Fruit fly (Drosophila melanogaster): ENCODE measurements around the gene zormin.

Gene zormin

dm6 chr3L:2164031-2164537 is 12.6 kb upstream of the zormin start (continued):
- TF ChIP-seq CG2129 (GFP tag; IDR thresholded peaks at IDR 0.05; ENCODE audit: partially characterized antibody), result no peak
- TF ChIP-seq CG8290 (GFP tag; optimal IDR thresholded peaks at IDR 0.05), result no peak
- no peak for TF ChIP-seq CG8290 (tag; optimal IDR thresholded peaks at IDR 0.05)
- TF ChIP-seq shn (GFP tag; optimal IDR thresholded peaks at IDR 0.05), result no peak
- no peak for TF ChIP-seq Atf6 (GFP tag; IDR thresholded peaks at IDR 0.05)
- TF ChIP-seq mam (GFP tag; optimal IDR thresholded peaks at IDR 0.05), result peak; percentile 23
- TF ChIP-seq Camta (GFP tag; optimal IDR thresholded peaks at IDR 0.05), result peak; percentile 64
- no peak for TF ChIP-seq gsb-n (tag; optimal IDR thresholded peaks at IDR 0.05)
- no peak; the same call in 1 of the 3 replicates for TF ChIP-seq croc (GFP tag; conservative IDR thresholded peaks at IDR 0.05)
- no peak for TF ChIP-seq Hr3 (GFP tag; optimal IDR thresholded peaks at IDR 0.05)
- no peak for TF ChIP-seq h (optimal IDR thresholded peaks at IDR 0.05)
- no peak for TF ChIP-seq CG12659 (GFP tag; optimal IDR thresholded peaks at IDR 0.05)
- TF ChIP-seq emc (GFP tag; optimal IDR thresholded peaks at IDR 0.05), result no peak
- TF ChIP-seq pfk (GFP tag; optimal IDR thresholded peaks at IDR 0.05), result no peak
- no peak for TF ChIP-seq ash1 (GFP tag; optimal IDR thresholded peaks at IDR 0.05)
- TF ChIP-seq CG15269 (tag; optimal IDR thresholded peaks at IDR 0.05), result no peak
- peak; percentile 61 for TF ChIP-seq D19A (tag; optimal IDR thresholded peaks at IDR 0.05)
- TF ChIP-seq Dek (tag; optimal IDR thresholded peaks at IDR 0.05), result no peak
- no peak for TF ChIP-seq CG6791 (GFP tag; IDR thresholded peaks at IDR 0.05; ENCODE audit: partially characterized antibody)
- no peak for TF ChIP-seq wdn (GFP tag; IDR thresholded peaks at IDR 0.05)
- no peak for TF ChIP-seq CG6854 (GFP tag; optimal IDR thresholded peaks at IDR 0.05)
- TF ChIP-seq CG18262 (tag; optimal IDR thresholded peaks at IDR 0.05), result peak; percentile 67
- TF ChIP-seq Usf (GFP tag; optimal IDR thresholded peaks at IDR 0.05), result no peak
- TF ChIP-seq mirr (GFP tag; optimal IDR thresholded peaks at IDR 0.05), result no peak
- no peak for TF ChIP-seq tup (GFP tag; optimal IDR thresholded peaks at IDR 0.05)
- TF ChIP-seq CG10147 (GFP tag; optimal IDR thresholded peaks at IDR 0.05), result no peak
- no peak for TF ChIP-seq hth (optimal IDR thresholded peaks at IDR 0.05)
- no peak for TF ChIP-seq Trl (optimal IDR thresholded peaks at IDR 0.05)
- TF ChIP-seq Trl (GFP tag; optimal IDR thresholded peaks at IDR 0.05), result peak; percentile 11
- no peak for TF ChIP-seq CG10209 (GFP tag; optimal IDR thresholded peaks at IDR 0.05)
- no peak for TF ChIP-seq CG32532 (GFP tag; IDR thresholded peaks at IDR 0.05)
- peak; percentile 40; the same call in 1 of the 3 replicates for TF ChIP-seq CG11560 (tag; IDR thresholded peaks at IDR 0.05)
- TF ChIP-seq tll (GFP tag; optimal IDR thresholded peaks at IDR 0.05), result no peak
- TF ChIP-seq ewg (GFP tag; optimal IDR thresholded peaks at IDR 0.05), result peak; percentile 25
- peak; percentile 61 for TF ChIP-seq E2f1 (GFP tag; IDR thresholded peaks at IDR 0.05)
- TF ChIP-seq CG13894 (tag; optimal IDR thresholded peaks at IDR 0.05), result no peak
- no peak for TF ChIP-seq fu2 (GFP tag; optimal IDR thresholded peaks at IDR 0.05)
- no peak for TF ChIP-seq Stat92E (GFP tag; optimal IDR thresholded peaks at IDR 0.05)
- peak; percentile 86 for TF ChIP-seq vvl (GFP tag; IDR thresholded peaks at IDR 0.05)
- no peak for TF ChIP-seq lov (optimal IDR thresholded peaks at IDR 0.05)
- TF ChIP-seq lov (GFP tag; IDR thresholded peaks at IDR 0.05), result no peak
- no peak for TF ChIP-seq PHDP (tag; optimal IDR thresholded peaks at IDR 0.05)
- TF ChIP-seq CG3065 (GFP tag; optimal IDR thresholded peaks at IDR 0.05), result no peak
- no peak for TF ChIP-seq org-1 (GFP tag; optimal IDR thresholded peaks at IDR 0.05)
- peak; percentile 12 for TF ChIP-seq Antp (GFP tag; optimal IDR thresholded peaks at IDR 0.05)
- TF ChIP-seq Awh (GFP tag; IDR thresholded peaks at IDR 0.05), result peak; percentile 45; the same call in 1 of the 2 replicates
- peak; percentile 9 for TF ChIP-seq tio (GFP tag; optimal IDR thresholded peaks at IDR 0.05)
- no peak for TF ChIP-seq twi (tag; optimal IDR thresholded peaks at IDR 0.05)
- TF ChIP-seq chinmo (GFP tag; IDR thresholded peaks at IDR 0.05; ENCODE audit: partially characterized antibody), result no peak
- TF ChIP-seq danr (GFP tag; IDR thresholded peaks at IDR 0.05), result peak; percentile 48; the same call in 1 of the 2 replicates
- TF ChIP-seq slbo (GFP tag; IDR thresholded peaks at IDR 0.05), result no peak
- no peak for TF ChIP-seq CG10274 (GFP tag; optimal IDR thresholded peaks at IDR 0.05)

Data from whole organism, embryonic.